Fruit fly (Drosophila melanogaster) whole organism, embryonic: ENCODE measurements around the gene CG13843.

Source experiments
- Aef1 ChIP-seq: fragments of 200-800 bp; sonication (Bioruptor generic); IDR thresholded peaks from 3 replicates; pipeline ENCODE4 v1.3.6; 2022; ENCODE audit warnings: missing biosample characterization, missing genetic modification characterization
- Antp ChIP-seq: fragments of 200-800 bp; sonication (Bioruptor generic); optimal IDR thresholded peaks from 3 replicates; lab custom pipeline; 2016; ENCODE audit warnings: missing biosample characterization, missing genetic modification characterization
- Atf3 ChIP-seq: fragments of 200-800 bp; sonication (Bioruptor generic); optimal IDR thresholded peaks from 3 replicates; lab custom pipeline; 2016; ENCODE audit warnings: missing biosample characterization, missing genetic modification characterization
- CG10959 ChIP-seq: fragments of 200-800 bp; sonication (Bioruptor generic); IDR thresholded peaks from 2 replicates; pipeline ENCODE4 v1.3.6; 2022; ENCODE audit warnings: missing biosample characterization, missing genetic modification characterization
- CG10979 ChIP-seq: fragments of 200-800 bp; sonication (Bioruptor generic); optimal IDR thresholded peaks from 2 replicates; lab custom pipeline; 2018; ENCODE audit warnings: missing biosample characterization, mild to moderate bottlenecking, missing genetic modification characterization, moderate library complexity
- CG11093 ChIP-seq: fragments of 200-800 bp; sonication (Bioruptor generic); IDR thresholded peaks from 3 replicates; pipeline ENCODE4 v1.3.6; 2022; ENCODE audit warnings: missing biosample characterization, missing genetic modification characterization
- CG11456 ChIP-seq: fragments of 200-800 bp; sonication (Bioruptor generic); IDR thresholded peaks from 3 replicates; pipeline ENCODE4 v1.3.6; 2022; ENCODE audit warnings: missing biosample characterization, missing genetic modification characterization
- CG12155 ChIP-seq: fragments of 200-800 bp; sonication (Bioruptor generic); optimal IDR thresholded peaks from 3 replicates; lab custom pipeline; 2016; ENCODE audit warnings: missing biosample characterization, missing genetic modification characterization
- CG12744 ChIP-seq: fragments of 200-800 bp; sonication (Bioruptor generic); optimal IDR thresholded peaks from 2 replicates; lab custom pipeline; 2016; ENCODE audit warnings: missing biosample characterization, missing genetic modification characterization
- CG12769 ChIP-seq: fragments of 200-800 bp; sonication (Bioruptor generic); optimal IDR thresholded peaks from 2 replicates; lab custom pipeline; 2019; ENCODE audit warnings: missing biosample characterization, mild to moderate bottlenecking, missing genetic modification characterization, moderate library complexity
- CG14050 ChIP-seq: fragments of 200-800 bp; sonication (Bioruptor generic); IDR thresholded peaks from 3 replicates; pipeline ENCODE4 v1.3.6; 2022; ENCODE audit warnings: missing biosample characterization, missing genetic modification characterization
- CG1529 ChIP-seq: fragments of 200-800 bp; sonication (Bioruptor generic); optimal IDR thresholded peaks from 3 replicates; lab custom pipeline; 2018; ENCODE audit warnings: missing biosample characterization, missing genetic modification characterization
- CG17361 ChIP-seq: fragments of 200-800 bp; sonication (Bioruptor generic); IDR thresholded peaks from 3 replicates; pipeline ENCODE4 v1.3.6; 2022; ENCODE audit warnings: missing biosample characterization, missing genetic modification characterization
- CG17568 ChIP-seq: fragments of 200-800 bp; sonication (Bioruptor generic); optimal IDR thresholded peaks from 2 replicates; lab custom pipeline; 2018; ENCODE audit warnings: missing biosample characterization, mild to moderate bottlenecking, missing genetic modification characterization, moderate library complexity
- CG18011 ChIP-seq: fragments of 200-800 bp; sonication (Bioruptor generic); optimal IDR thresholded peaks from 2 replicates; lab custom pipeline; 2017; ENCODE audit warnings: missing biosample characterization, missing genetic modification characterization, mild to moderate bottlenecking, moderate library complexity, missing genotype
- CG18476 ChIP-seq: fragments of 200-800 bp; sonication (Bioruptor generic); optimal IDR thresholded peaks from 2 replicates; lab custom pipeline; 2016; ENCODE audit warnings: missing biosample characterization, mild to moderate bottlenecking, missing genetic modification characterization
- CG30431 ChIP-seq: fragments of 200-800 bp; sonication (Bioruptor generic); optimal IDR thresholded peaks from 2 replicates; lab custom pipeline; 2017; ENCODE audit warnings: missing biosample characterization, missing genetic modification characterization
- CG3163 ChIP-seq: fragments of 200-800 bp; sonication (Bioruptor generic); optimal IDR thresholded peaks from 3 replicates; lab custom pipeline; 2016; ENCODE audit warnings: missing biosample characterization, missing genetic modification characterization
- CG3726 ChIP-seq: fragments of 200-800 bp; sonication (Bioruptor generic); IDR thresholded peaks from 3 replicates; pipeline ENCODE4, ENCODE4 v1.3.6; 2022; ENCODE audit warnings: missing biosample characterization, missing genetic modification characterization
- CG5953 ChIP-seq: fragments of 200-800 bp; sonication (Bioruptor generic); IDR thresholded peaks from 2 replicates; pipeline ENCODE4 v1.3.6; 2022; ENCODE audit warnings: missing biosample characterization, missing genetic modification characterization
- CG6683 ChIP-seq: fragments of 200-800 bp; sonication (Bioruptor generic); optimal IDR thresholded peaks from 2 replicates; lab custom pipeline; 2017; ENCODE audit warnings: missing biosample characterization, mild to moderate bottlenecking, missing genetic modification characterization, missing genetic modification reagents
- CG8281 ChIP-seq: fragments of 200-800 bp; sonication (Bioruptor generic); optimal IDR thresholded peaks from 2 replicates; lab custom pipeline; 2018; ENCODE audit warnings: missing biosample characterization, mild to moderate bottlenecking, missing genetic modification characterization, moderate library complexity
- Doc3 ChIP-seq: fragments of 200-800 bp; sonication (Bioruptor generic); IDR thresholded peaks from 3 replicates; pipeline ENCODE4 v1.3.6; 2022; ENCODE audit warnings: missing biosample characterization, missing genetic modification characterization; ENCODE audit not compliant: partially characterized antibody
- E2f2 ChIP-seq: fragments of 200-800 bp; sonication (Bioruptor generic); IDR thresholded peaks from 2 replicates; pipeline ENCODE4 v1.3.6; 2022; ENCODE audit warnings: missing biosample characterization, missing genetic modification characterization
- Hand ChIP-seq: fragments of 200-800 bp; sonication (Bioruptor generic); optimal IDR thresholded peaks from 2 replicates; lab custom pipeline; 2017; ENCODE audit warnings: mild to moderate bottlenecking, missing biosample characterization, missing genetic modification reagents, missing genetic modification characterization
- HmgZ ChIP-seq: fragments of 200-800 bp; sonication (Bioruptor generic); optimal IDR thresholded peaks from 2 replicates; lab custom pipeline; 2018; ENCODE audit warnings: missing biosample characterization, mild to moderate bottlenecking, missing genetic modification characterization
- Hr39 ChIP-seq: fragments of >200 bp; optimal IDR thresholded peaks from 2 replicates; lab custom pipeline; 2017
- Max ChIP-seq: fragments of 200-800 bp; sonication (Bioruptor generic); optimal IDR thresholded peaks from 2 replicates; lab custom pipeline; 2016; ENCODE audit warnings: missing biosample characterization, mild to moderate bottlenecking, missing genetic modification characterization
- Mrtf ChIP-seq: fragments of 200-800 bp; sonication (Bioruptor generic); IDR thresholded peaks from 3 replicates; pipeline ENCODE4 v1.3.6; 2022; ENCODE audit warnings: missing biosample characterization, missing genetic modification characterization
- Myb ChIP-seq: fragments of 200-800 bp; sonication (Bioruptor generic); optimal IDR thresholded peaks from 2 replicates; lab custom pipeline; 2016; ENCODE audit warnings: missing biosample characterization, missing genetic modification characterization
- Stat92E ChIP-seq, 3 experiments: fragments of >200 bp in 2 of 3; fragments of 200-800 bp in 1 of 3; sonication (Bioruptor generic) in 1 of 3; optimal IDR thresholded peaks; 2 replicates each; lab custom pipeline; 2017 to 2019; ENCODE audit warnings: missing biosample characterization in 3 of 3, missing genetic modification characterization in 3 of 3, mild to moderate bottlenecking in 1 of 3, moderate library complexity in 1 of 3
- Trl ChIP-seq, 3 experiments: fragments of >200 bp in 2 of 3; fragments of 200-800 bp in 1 of 3; sonication (Bioruptor generic) in 1 of 3; optimal IDR thresholded peaks; 2 replicates in 1 of 3; 3 replicates in 2 of 3; lab custom pipeline; 2016 to 2017; ENCODE audit warnings: missing biosample characterization in 1 of 3, missing genetic modification characterization in 1 of 3
- ab ChIP-seq: fragments of 200-800 bp; sonication (Bioruptor generic); optimal IDR thresholded peaks from 2 replicates; lab custom pipeline; 2016; ENCODE audit warnings: missing biosample characterization, missing genetic modification characterization
- al ChIP-seq: fragments of 200-800 bp; sonication (Bioruptor generic); IDR thresholded peaks from 2 replicates; pipeline ENCODE4 v1.3.6; 2022; ENCODE audit warnings: missing biosample characterization, missing genetic modification characterization
- ara ChIP-seq: fragments of 200-800 bp; sonication (Bioruptor generic); IDR thresholded peaks from 2 replicates; pipeline ENCODE4 v1.3.6; 2022; ENCODE audit warnings: missing biosample characterization, missing genetic modification characterization
- dmrt11E ChIP-seq: fragments of 200-800 bp; sonication (Bioruptor generic); optimal IDR thresholded peaks from 3 replicates; lab custom pipeline; 2018; ENCODE audit warnings: missing biosample characterization, mild to moderate bottlenecking, missing genetic modification characterization, moderate library complexity
- fd102C ChIP-seq: fragments of 200-800 bp; sonication (Bioruptor generic); optimal IDR thresholded peaks from 2 replicates; lab custom pipeline; 2018; ENCODE audit warnings: missing biosample characterization, mild to moderate bottlenecking, missing genetic modification characterization, moderate library complexity
- fu2 ChIP-seq: fragments of 200-800 bp; sonication (Bioruptor generic); optimal IDR thresholded peaks from 2 replicates; lab custom pipeline; 2016; ENCODE audit warnings: missing biosample characterization, missing genetic modification characterization
- h ChIP-seq: fragments of >200 bp; optimal IDR thresholded peaks from 2 replicates; lab custom pipeline; 2017
- hkb ChIP-seq, 2 experiments: fragments of 200-800 bp in 1 of 2; fragments of >200 bp in 1 of 2; sonication (Bioruptor generic) in 1 of 2; IDR thresholded peaks in 1 of 2; optimal IDR thresholded peaks in 1 of 2; 2 replicates each; pipeline versions ENCODE4 v1.3.6 to Lab custom; 2017 to 2022; ENCODE audit warnings: missing biosample characterization in 1 of 2, missing genetic modification characterization in 1 of 2
- lbe ChIP-seq: fragments of 200-800 bp; sonication (Bioruptor generic); optimal IDR thresholded peaks from 2 replicates; lab custom pipeline; 2016; ENCODE audit warnings: missing biosample characterization, mild to moderate bottlenecking, missing genetic modification characterization
- maf-S ChIP-seq: fragments of 200-800 bp; sonication (Bioruptor generic); optimal IDR thresholded peaks from 2 replicates; lab custom pipeline; 2016; ENCODE audit warnings: missing biosample characterization, missing genetic modification characterization
- p53 ChIP-seq: fragments of 200-800 bp; sonication (Bioruptor generic); optimal IDR thresholded peaks from 2 replicates; lab custom pipeline; 2016; ENCODE audit warnings: missing biosample characterization, missing genetic modification characterization
- pzg ChIP-seq: fragments of 200-800 bp; sonication (Bioruptor generic); optimal IDR thresholded peaks from 3 replicates; lab custom pipeline; 2018; ENCODE audit warnings: missing biosample characterization, mild to moderate bottlenecking, missing genetic modification characterization, moderate library complexity
- row ChIP-seq: fragments of 200-800 bp; sonication (Bioruptor generic); IDR thresholded peaks from 3 replicates; pipeline ENCODE4 v1.3.6; 2022; ENCODE audit warnings: missing biosample characterization, missing genetic modification characterization
- tup ChIP-seq: fragments of 200-800 bp; sonication (Bioruptor generic); optimal IDR thresholded peaks from 2 replicates; lab custom pipeline; 2016; ENCODE audit warnings: missing biosample characterization, mild to moderate bottlenecking, missing genetic modification characterization, moderate library complexity
- vnd ChIP-seq: fragments of 200-800 bp; sonication (Bioruptor generic); IDR thresholded peaks from 3 replicates; pipeline ENCODE4 v1.3.6; 2022; ENCODE audit warnings: missing biosample characterization, missing genetic modification characterization; ENCODE audit not compliant: partially characterized antibody
- vvl ChIP-seq: fragments of 200-800 bp; sonication (Bioruptor generic); IDR thresholded peaks from 2 replicates; pipeline ENCODE4 v1.3.6; 2022; ENCODE audit warnings: missing biosample characterization, missing genetic modification characterization
- wor ChIP-seq: fragments of 200-800 bp; sonication (Bioruptor generic); IDR thresholded peaks from 2 replicates; pipeline ENCODE4 v1.3.6; 2022; ENCODE audit warnings: missing biosample characterization, missing genetic modification characterization
- zf30C ChIP-seq: fragments of 200-800 bp; sonication (Bioruptor generic); optimal IDR thresholded peaks from 3 replicates; lab custom pipeline; 2018; ENCODE audit warnings: missing biosample characterization, mild to moderate bottlenecking, missing genetic modification characterization

CG13843 gene

dm6 chr3R:22590668-22591275 is 18.5 kb upstream of the CG13843 start (continued):
- TF ChIP-seq fu2 (GFP tag; lab: Kevin White, UChicago): no peak
- TF ChIP-seq al (GFP tag; lab: Robert Waterston, UW): no peak
- no peak for TF ChIP-seq CG14050 (GFP tag; lab: Robert Waterston, UW)
- peak; percentile 88 for TF ChIP-seq CG17361 (GFP tag; lab: Robert Waterston, UW)
- no peak for TF ChIP-seq pzg
- TF ChIP-seq CG10979: peak; percentile 86
- TF ChIP-seq CG18011 (GFP tag; lab: Kevin White, UChicago): no peak
- peak; percentile 47; the same call in 1 of the 2 replicates for TF ChIP-seq CG10959 (GFP tag; lab: Robert Waterston, UW)
- peak; percentile 57 for TF ChIP-seq CG30431
- TF ChIP-seq CG6683 (GFP tag; lab: Kevin White, UChicago): no peak
- no peak for TF ChIP-seq vnd
- TF ChIP-seq hkb (optimal IDR thresholded peaks at IDR 0.05; lab: Kevin White, UChicago): no peak
- TF ChIP-seq hkb (GFP tag; IDR thresholded peaks at IDR 0.05; lab: Robert Waterston, UW): no peak
- TF ChIP-seq zf30C (GFP tag; lab: Kevin White, UChicago): no peak
- no peak for TF ChIP-seq p53 (GFP tag; lab: Kevin White, UChicago)
- peak; percentile 13 for TF ChIP-seq CG12155
- TF ChIP-seq CG11093 (GFP tag; lab: Robert Waterston, UW): no peak
- no peak for TF ChIP-seq Myb (GFP tag; lab: Kevin White, UChicago)
- no peak for TF ChIP-seq Hr39 (lab: Kevin White, UChicago)
- TF ChIP-seq row (GFP tag; lab: Robert Waterston, UW): peak; percentile 81
- TF ChIP-seq Mrtf (GFP tag; lab: Robert Waterston, UW): no peak
- TF ChIP-seq h (lab: Kevin White, UChicago): no peak
- peak; percentile 22; the same call in 1 of the 2 replicates for TF ChIP-seq CG5953 (GFP tag; lab: Robert Waterston, UW)
- TF ChIP-seq maf-S (GFP tag; lab: Kevin White, UChicago): peak; percentile 1
- no peak for TF ChIP-seq ab
- peak; percentile 34; the same call in 1 of the 2 replicates for TF ChIP-seq E2f2
- peak; percentile 68 for TF ChIP-seq wor (GFP tag; lab: Robert Waterston, UW)
- peak; percentile 17 for TF ChIP-seq fd102C (GFP tag; lab: Kevin White, UChicago)
- no peak for TF ChIP-seq CG12744 (GFP tag; lab: Kevin White, UChicago)
- TF ChIP-seq lbe: no peak
- peak; percentile 44 for TF ChIP-seq Max (GFP tag; lab: Kevin White, UChicago)
- no peak for TF ChIP-seq CG17568 (GFP tag; lab: Kevin White, UChicago)
- peak in 1 of 3 experiments; percentile 80 for TF ChIP-seq Stat92E (GFP tag; optimal IDR thresholded peaks at IDR 0.05; lab: Kevin White, UChicago)
- no peak; the same call in 1 of the 2 replicates for TF ChIP-seq ara (GFP tag; lab: Robert Waterston, UW)
- TF ChIP-seq CG3726 (GFP tag; lab: Robert Waterston, UW): no peak
- TF ChIP-seq Atf3 (GFP tag; lab: Kevin White, UChicago): peak; percentile 47
- no peak for TF ChIP-seq CG12769 (tag; lab: Kevin White, UChicago)
- no peak for TF ChIP-seq Aef1
- TF ChIP-seq CG8281 (tag; lab: Kevin White, UChicago): no peak
- no peak for TF ChIP-seq Doc3
- no peak for TF ChIP-seq Hand (GFP tag; lab: Kevin White, UChicago)
- no peak for TF ChIP-seq CG3163
- TF ChIP-seq Trl (optimal IDR thresholded peaks at IDR 0.05; lab: Kevin White, UChicago): no peak
- TF ChIP-seq Trl (GFP tag; optimal IDR thresholded peaks at IDR 0.05; lab: Kevin White, UChicago): peak; percentile 10
- no peak for TF ChIP-seq CG11456 (GFP tag; lab: Robert Waterston, UW)
- TF ChIP-seq CG18476 (GFP tag; lab: Kevin White, UChicago): peak; percentile 37
- TF ChIP-seq HmgZ (tag; lab: Kevin White, UChicago): no peak
- peak; percentile 71 for TF ChIP-seq CG1529
- peak; percentile 41 for TF ChIP-seq Antp (GFP tag; lab: Kevin White, UChicago)
- no peak for TF ChIP-seq tup (GFP tag; lab: Kevin White, UChicago)
- peak; percentile 12; the same call in 1 of the 2 replicates for TF ChIP-seq vvl (GFP tag; lab: Robert Waterston, UW)
- TF ChIP-seq dmrt11E: peak; percentile 85
